Worm (Caenorhabditis elegans): Measurements from ENCODE around the gene math-18.

DNA sequence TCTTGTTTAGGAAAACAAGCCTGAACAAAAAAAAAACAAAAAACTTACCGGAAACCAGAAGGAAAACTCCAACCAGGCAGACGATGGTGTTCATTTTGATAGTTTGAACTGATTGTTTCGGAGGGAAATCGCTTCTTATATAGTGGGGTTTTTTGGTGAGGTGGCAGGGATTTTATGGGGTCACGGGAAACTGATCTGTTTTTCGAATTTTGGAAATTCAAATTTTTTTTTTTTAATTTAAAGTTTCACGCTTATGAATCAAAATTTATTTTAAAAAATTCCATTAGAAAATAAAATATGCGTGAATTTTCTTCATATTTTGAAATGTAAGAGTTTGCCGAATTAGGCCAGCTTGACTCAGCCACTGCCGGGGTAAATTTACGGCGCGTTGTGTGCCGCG lies 21.6 kb downstream of the math-18 start, which contains the start of gene C33C12.7:
- TF ChIP-seq sea-1 (GFP tag; conservative IDR thresholded peaks at IDR 0.05) (no peak), ama-1 (optimal IDR thresholded peaks at IDR 0.05) (no peak), ceh-13 (GFP tag; optimal IDR thresholded peaks at IDR 0.05) (no peak), tra-4 (tag; optimal IDR thresholded peaks at IDR 0.05) (no peak), F13C5.2 (tag; optimal IDR thresholded peaks at IDR 0.05) (no peak)
